Worm (Caenorhabditis elegans) whole organism, early embryonic: ENCODE results near the gene C34E7.3.

Source experiments
- B0310.2 ChIP-seq: sonication (generic microtip); optimal IDR thresholded peaks from 2 replicates; lab custom pipeline; 2016; ENCODE audit warnings: mild to moderate bottlenecking, missing genetic modification characterization, missing compliant biosample characterization
- F13C5.2 ChIP-seq: sonication (generic microtip); optimal IDR thresholded peaks from 2 replicates; lab custom pipeline; 2017; ENCODE audit warnings: mild to moderate bottlenecking, missing genetic modification characterization, inconsistent platforms, missing compliant biosample characterization
- ama-1 ChIP-seq: fragments of 150-350 bp; optimal IDR thresholded peaks from 2 replicates; lab custom pipeline; 2014
- ceh-36 ChIP-seq: sonication (generic microtip); optimal IDR thresholded peaks from 2 replicates; lab custom pipeline; 2016; ENCODE audit warnings: missing genetic modification characterization, inconsistent platforms, missing compliant biosample characterization
- flt-1 ChIP-seq: fragments of 200-800 bp; sonication (Bioruptor generic); IDR thresholded peaks from 2 replicates; pipeline ENCODE4 v1.3.6; 2022; ENCODE audit warnings: missing genetic modification characterization, missing compliant biosample characterization
- hmbx-1 ChIP-seq: sonication (generic microtip); optimal IDR thresholded peaks from 2 replicates; lab custom pipeline; 2016; ENCODE audit warnings: mild to moderate bottlenecking, missing genetic modification characterization, missing compliant biosample characterization
- hmg-4 ChIP-seq: fragments of 200-800 bp; sonication (Bioruptor generic); optimal IDR thresholded peaks from 2 replicates; lab custom pipeline; 2018; ENCODE audit warnings: mild to moderate bottlenecking, missing genetic modification characterization, missing compliant biosample characterization
- scrt-1 ChIP-seq: fragments of 200-800 bp; sonication (Bioruptor generic); IDR thresholded peaks from 2 replicates; pipeline ENCODE4 v1.3.6; 2022; ENCODE audit warnings: missing genetic modification characterization, missing compliant biosample characterization
- sea-1 ChIP-seq: fragments of 200-800 bp; sonication (Bioruptor generic); conservative IDR thresholded peaks from 2 replicates; pipeline ENCODE4 v1.3.6; 2022; ENCODE audit warnings: missing genetic modification characterization, missing compliant biosample characterization
- tbx-37 ChIP-seq: fragments of 200-800 bp; sonication (Bioruptor generic); conservative IDR thresholded peaks from 2 replicates; pipeline ENCODE4 v1.3.6; 2022; ENCODE audit warnings: missing genetic modification reagents, missing genetic modification characterization, missing compliant biosample characterization
- tra-4 ChIP-seq: sonication (generic microtip); optimal IDR thresholded peaks from 2 replicates; lab custom pipeline; 2017; ENCODE audit warnings: missing genetic modification characterization, missing compliant biosample characterization

DNA sequence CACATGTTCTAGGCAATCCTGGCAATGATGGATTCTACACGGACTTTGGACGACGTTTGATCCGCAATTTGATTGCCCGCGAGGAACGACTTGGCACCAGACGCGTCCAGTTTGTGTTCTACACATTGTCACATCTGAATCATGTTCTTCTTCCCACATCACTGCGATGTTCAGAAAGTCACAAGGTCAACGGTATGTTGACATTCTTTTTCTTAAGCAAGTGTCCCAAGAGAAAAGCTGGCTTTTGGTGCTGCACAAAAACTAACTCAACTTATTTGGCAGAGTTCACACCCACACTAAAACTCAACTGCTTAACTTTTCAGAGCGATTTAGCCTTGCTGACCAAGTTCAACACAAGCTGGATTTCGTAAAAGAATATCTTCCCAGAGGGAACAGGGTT is 48.5 kb downstream of the C34E7.3 start:
- TF ChIP-seq tbx-37 (GFP tag; lab: Robert Waterston, UW), result no peak
- TF ChIP-seq hmbx-1 (tag; lab: Kevin White, UChicago), result no peak
- TF ChIP-seq F13C5.2 (tag; lab: Kevin White, UChicago), result no peak
- TF ChIP-seq ama-1 (lab: Kevin White, UChicago), result no peak
- no peak for TF ChIP-seq B0310.2 (tag; lab: Kevin White, UChicago)
- TF ChIP-seq sea-1 (GFP tag; lab: Robert Waterston, UW), result no peak
- no peak for TF ChIP-seq tra-4 (tag; lab: Kevin White, UChicago)
- no peak for TF ChIP-seq flt-1 (GFP tag; lab: Robert Waterston, UW)
- TF ChIP-seq ceh-36 (tag; lab: Kevin White, UChicago), result no peak
- no peak for TF ChIP-seq scrt-1
- TF ChIP-seq hmg-4 (GFP tag; lab: Kevin White, UChicago), result no peak
